Fruit fly (Drosophila melanogaster) Kc167 (cell line): Measurements from ENCODE around the gene CG32081.

Experiments used
- Myc ChIP-seq: fragments of >200 bp; optimal IDR thresholded peaks from 2 replicates; lab custom pipeline; 2017; ENCODE audit warnings: missing external identifiers
- psq ChIP-seq: fragments of >200 bp; optimal IDR thresholded peaks from 2 replicates; lab custom pipeline; 2017; ENCODE audit warnings: missing external identifiers

dm6 chr3L:11035039-11035438 lies 7.7 kb downstream of the CG32081 start:
- no peak for TF ChIP-seq psq (lab: Kevin White, UChicago)
- no peak for TF ChIP-seq Myc
